Fruit fly (Drosophila melanogaster) whole organism: ENCODE measurements around the gene CG34376.

Experiments used
- Dll ChIP-seq: fragments of >200 bp; optimal IDR thresholded peaks from 2 replicates; lab custom pipeline; 2017
- pan ChIP-seq: fragments of >200 bp; optimal IDR thresholded peaks from 2 replicates; lab custom pipeline; 2017
- usp ChIP-seq: fragments of >200 bp; optimal IDR thresholded peaks from 2 replicates; lab custom pipeline; 2017; ENCODE audit warnings: missing biosample characterization, missing genetic modification characterization, mixed read lengths

DNA sequence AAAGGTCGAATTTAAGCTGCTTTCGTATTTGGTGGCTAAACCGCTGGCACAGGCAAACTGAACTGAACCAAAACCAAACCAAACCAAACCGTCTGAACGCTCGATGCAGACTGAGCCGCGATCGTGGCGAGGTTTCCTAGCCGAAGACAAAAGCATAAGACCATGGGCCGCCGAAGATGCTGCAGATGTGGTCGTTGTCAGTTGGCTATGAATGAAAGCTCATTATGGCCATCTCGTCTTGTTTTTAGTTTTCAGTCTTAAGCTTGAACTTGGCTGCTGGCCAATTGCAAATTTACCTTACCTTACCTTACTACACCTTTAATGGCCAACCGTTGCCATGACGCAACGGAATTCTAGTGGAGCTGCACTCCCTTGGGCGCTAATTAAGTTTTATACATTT lies 11.8 kb upstream of the CG34376 start, which contains the start of gene CG13847:
- no peak for TF ChIP-seq pan
- no peak for TF ChIP-seq Dll (lab: Kevin White, UChicago)
- TF ChIP-seq usp (GFP tag; lab: Kevin White, UChicago), result no peak
